Worm (Caenorhabditis elegans) whole organism, young adult: ENCODE results near the gene ttr-39.

Experiments used
- B0035.1 ChIP-seq: sonication (generic microtip); optimal IDR thresholded peaks from 2 replicates; lab custom pipeline; 2016; ENCODE audit warnings: missing genetic modification characterization, mild to moderate bottlenecking, missing compliant biosample characterization, missing genotype, missing genetic modification reagents
- F55B11.4 ChIP-seq: sonication (generic microtip); optimal IDR thresholded peaks from 2 replicates; lab custom pipeline; 2016; ENCODE audit warnings: missing compliant biosample characterization, missing genetic modification characterization, borderline replicate concordance; ENCODE audit not compliant: insufficient read depth
- F57A8.1 ChIP-seq: fragments of 200-800 bp; sonication (Bioruptor generic); optimal IDR thresholded peaks from 2 replicates; lab custom pipeline; 2018; ENCODE audit warnings: mild to moderate bottlenecking, missing genetic modification characterization, moderate library complexity, missing compliant biosample characterization
- Y53F4B.3 ChIP-seq: fragments of 200-800 bp; sonication (Bioruptor generic); IDR thresholded peaks from 2 replicates; pipeline ENCODE4 v1.3.6; 2022; ENCODE audit warnings: missing genetic modification reagents, missing genetic modification characterization, missing compliant biosample characterization
- atf-7 ChIP-seq: sonication (generic microtip); optimal IDR thresholded peaks from 2 replicates; lab custom pipeline; 2017; ENCODE audit warnings: mild to moderate bottlenecking, missing genetic modification characterization, missing compliant biosample characterization
- bed-1 ChIP-seq: fragments of 200-800 bp; sonication (Bioruptor generic); IDR thresholded peaks from 2 replicates; pipeline ENCODE4 v1.3.6; 2022; ENCODE audit warnings: missing genetic modification reagents, missing genetic modification characterization, missing compliant biosample characterization
- cebp-1 ChIP-seq, 2 experiments: fragments of 200-800 bp in 1 of 2; sonication (Bioruptor generic) in 1 of 2; sonication (generic microtip) in 1 of 2; IDR thresholded peaks in 1 of 2; optimal IDR thresholded peaks in 1 of 2; 2 replicates each; pipeline versions ENCODE4 v1.3.6 to Lab custom; 2017 to 2022; ENCODE audit warnings: missing compliant biosample characterization in 2 of 2, missing genetic modification characterization in 2 of 2, mild to moderate bottlenecking in 1 of 2, missing genetic modification reagents in 1 of 2, moderate library complexity in 1 of 2
- ceh-79 ChIP-seq: sonication (generic microtip); optimal IDR thresholded peaks from 2 replicates; lab custom pipeline; 2017; ENCODE audit warnings: mild to moderate bottlenecking, missing genetic modification characterization, missing compliant biosample characterization
- ceh-91 ChIP-seq: fragments of 200-800 bp; sonication (Bioruptor generic); IDR thresholded peaks from 2 replicates; pipeline ENCODE4 v1.3.6; 2022; ENCODE audit warnings: missing genetic modification reagents, missing genetic modification characterization, missing compliant biosample characterization
- chd-7 ChIP-seq: sonication (generic microtip); optimal IDR thresholded peaks from 2 replicates; lab custom pipeline; 2016; ENCODE audit warnings: mild to moderate bottlenecking, missing genetic modification characterization, moderate library complexity, missing compliant biosample characterization
- die-1 ChIP-seq: sonication (generic microtip); optimal IDR thresholded peaks from 2 replicates; lab custom pipeline; 2016; ENCODE audit warnings: missing genotype, mild to moderate bottlenecking, missing genetic modification characterization, missing compliant biosample characterization
- dpff-1 ChIP-seq: sonication (generic microtip); optimal IDR thresholded peaks from 2 replicates; lab custom pipeline; 2017; ENCODE audit warnings: mild to moderate bottlenecking, missing genetic modification characterization, missing compliant biosample characterization
- egl-18 ChIP-seq: fragments of 200-800 bp; sonication (Bioruptor generic); IDR thresholded peaks from 2 replicates; pipeline ENCODE4 v1.3.6; 2022; ENCODE audit warnings: missing genetic modification reagents, missing genetic modification characterization, missing compliant biosample characterization
- egrh-3 ChIP-seq: fragments of 200-800 bp; sonication (Bioruptor generic); IDR thresholded peaks from 2 replicates; pipeline ENCODE4 v1.3.6; 2022; ENCODE audit warnings: missing genetic modification reagents, missing genetic modification characterization, missing compliant biosample characterization
- gei-17 ChIP-seq: fragments of 200-800 bp; sonication (Bioruptor generic); optimal IDR thresholded peaks from 2 replicates; lab custom pipeline; 2018; ENCODE audit warnings: mild to moderate bottlenecking, missing genetic modification characterization, missing compliant biosample characterization
- him-1 ChIP-seq: sonication (generic microtip); optimal IDR thresholded peaks from 2 replicates; lab custom pipeline; 2016; ENCODE audit warnings: missing genotype, missing genetic modification reagents, missing genetic modification characterization, missing compliant biosample characterization
- hlh-12 ChIP-seq: sonication (generic microtip); optimal IDR thresholded peaks from 2 replicates; lab custom pipeline; 2016; ENCODE audit warnings: missing genetic modification characterization, missing compliant biosample characterization
- hrde-1 ChIP-seq: sonication (generic microtip); optimal IDR thresholded peaks from 2 replicates; lab custom pipeline; 2016; ENCODE audit warnings: missing genetic modification characterization, mild to moderate bottlenecking, missing compliant biosample characterization, moderate library complexity, missing genotype, missing genetic modification reagents, borderline replicate concordance
- let-607 ChIP-seq, 2 experiments: fragments of 200-800 bp in 1 of 2; sonication (Bioruptor generic) in 1 of 2; sonication (generic microtip) in 1 of 2; optimal IDR thresholded peaks; 2 replicates each; lab custom pipeline; 2016 to 2018; ENCODE audit warnings: mild to moderate bottlenecking in 2 of 2, missing compliant biosample characterization in 2 of 2, missing genetic modification characterization in 2 of 2, moderate library complexity in 2 of 2, missing genotype in 1 of 2
- lin-26 ChIP-seq: fragments of 200-800 bp; sonication (Bioruptor generic); IDR thresholded peaks from 2 replicates; pipeline ENCODE4 v1.3.6; 2022; ENCODE audit warnings: missing genetic modification reagents, missing genetic modification characterization, missing compliant biosample characterization
- lsl-1 ChIP-seq: fragments of 200-800 bp; sonication (Bioruptor generic); optimal IDR thresholded peaks from 2 replicates; lab custom pipeline; 2018; ENCODE audit warnings: mild to moderate bottlenecking, missing genetic modification characterization, moderate library complexity, missing compliant biosample characterization
- madf-6 ChIP-seq: fragments of 200-800 bp; sonication (Bioruptor generic); IDR thresholded peaks from 2 replicates; pipeline ENCODE4 v1.3.6; 2022; ENCODE audit warnings: missing genetic modification reagents, missing genetic modification characterization, missing compliant biosample characterization
- rcor-1 ChIP-seq: fragments of 200-800 bp; sonication (Bioruptor generic); IDR thresholded peaks from 2 replicates; pipeline ENCODE4 v1.3.6; 2022; ENCODE audit warnings: missing genetic modification reagents, missing genetic modification characterization, missing compliant biosample characterization
- rec-8 ChIP-seq, 2 experiments: sonication (generic microtip); optimal IDR thresholded peaks; 2 replicates each; lab custom pipeline; 2016; ENCODE audit warnings: mild to moderate bottlenecking in 2 of 2, missing genetic modification characterization in 2 of 2, missing genetic modification reagents in 2 of 2, missing genotype in 2 of 2, missing biosample characterization in 1 of 2, missing compliant biosample characterization in 1 of 2, moderate library complexity in 1 of 2
- rpc-1 ChIP-seq, 2 experiments: fragments of 150-350 bp in 1 of 2; sonication (generic microtip) in 1 of 2; optimal IDR thresholded peaks; 2 replicates each; lab custom pipeline; 2014 to 2018; ENCODE audit warnings: missing biosample characterization in 1 of 2, missing genetic modification characterization in 1 of 2, missing genetic modification reagents in 1 of 2, missing genotype in 1 of 2
- sdz-38 ChIP-seq: sonication (generic microtip); optimal IDR thresholded peaks from 2 replicates; lab custom pipeline; 2016; ENCODE audit warnings: missing genotype, missing genetic modification characterization, missing compliant biosample characterization
- sea-2 ChIP-seq: fragments of 200-800 bp; sonication (Bioruptor generic); IDR thresholded peaks from 2 replicates; pipeline ENCODE4 v1.3.6; 2022; ENCODE audit warnings: missing genetic modification characterization, missing compliant biosample characterization
- snpc-1.1 ChIP-seq: sonication (generic microtip); optimal IDR thresholded peaks from 2 replicates; lab custom pipeline; 2017; ENCODE audit warnings: missing genetic modification characterization, mild to moderate bottlenecking, missing compliant biosample characterization, antibody characterized with exemption, moderate library complexity, missing genotype, missing genetic modification reagents; ENCODE audit not compliant: insufficient read depth
- snpc-3.4 ChIP-seq: sonication (generic microtip); optimal IDR thresholded peaks from 2 replicates; lab custom pipeline; 2017; ENCODE audit warnings: missing genetic modification characterization, mild to moderate bottlenecking, missing compliant biosample characterization, antibody characterized with exemption, moderate library complexity, missing genotype, missing genetic modification reagents
- snpc-4 ChIP-seq, 5 experiments: fragments of 150-350 bp in 1 of 5; sonication (generic microtip) in 4 of 5; optimal IDR thresholded peaks; 2 replicates each; lab custom pipeline; 2014 to 2018; ENCODE audit warnings: missing genetic modification characterization in 5 of 5, missing biosample characterization in 3 of 5, antibody characterized with exemption in 2 of 5, mild to moderate bottlenecking in 2 of 5, missing compliant biosample characterization in 2 of 5, missing genotype in 2 of 5, moderate library complexity in 2 of 5, missing genetic modification reagents in 1 of 5
- somi-1 ChIP-seq: fragments of 200-800 bp; sonication (Bioruptor generic); optimal IDR thresholded peaks from 2 replicates; lab custom pipeline; 2018; ENCODE audit warnings: mild to moderate bottlenecking, missing genetic modification characterization, missing compliant biosample characterization
- tlf-1 ChIP-seq: fragments of 200-800 bp; sonication (Bioruptor generic); optimal IDR thresholded peaks from 2 replicates; lab custom pipeline; 2018; ENCODE audit warnings: mild to moderate bottlenecking, missing genetic modification characterization, missing compliant biosample characterization
- ztf-18 ChIP-seq: sonication (generic microtip); optimal IDR thresholded peaks from 2 replicates; lab custom pipeline; 2016; ENCODE audit warnings: missing genotype, mild to moderate bottlenecking, missing genetic modification characterization, missing compliant biosample characterization
- ztf-6 ChIP-seq: fragments of 200-800 bp; sonication (Bioruptor generic); IDR thresholded peaks from 2 replicates; pipeline ENCODE4 v1.3.6; 2022; ENCODE audit warnings: missing genetic modification reagents, missing genetic modification characterization, missing compliant biosample characterization

Gene ttr-39

ce11 chrIV:10128446-10128845 is 38.8 kb upstream of the ttr-39 start:
- 0 out of 2 replicates have a peak, but pooled peaks have one; percentile 53 for TF ChIP-seq lin-26 (GFP tag; lab: Robert Waterston, UW)
- no peak for TF ChIP-seq F57A8.1 (GFP tag; lab: Kevin White, UChicago)

ce11 chrIV:10126544-10126943 is 36.9 kb upstream of the ttr-39 start, which contains the start of gene ctf-18:
TSS of gene ctf-18 (minus strand) at chrIV:10126644.
- TF ChIP-seq hrde-1 (tag; lab: Kevin White, UChicago) (peak; percentile 31), Y53F4B.3 (GFP tag; lab: Robert Waterston, UW) (no peak), rec-8 (tag; optimal IDR thresholded peaks at IDR 0.05; lab: Kevin White, UChicago) (no peak), ztf-6 (GFP tag; lab: Robert Waterston, UW) (no peak), die-1 (no peak), rpc-1 (optimal IDR thresholded peaks at IDR 0.05; lab: Kevin White, UChicago) (no peak), rpc-1 (tag; optimal IDR thresholded peaks at IDR 0.05; lab: Kevin White, UChicago) (no peak), atf-7 (no peak), egrh-3 (GFP tag; lab: Robert Waterston, UW) (no peak), bed-1 (GFP tag; lab: Robert Waterston, UW) (no peak), madf-6 (GFP tag; lab: Robert Waterston, UW) (0 out of 2 replicates have a peak, but pooled peaks have one; percentile 16), him-1 (tag; lab: Kevin White, UChicago) (no peak), sea-2 (GFP tag; lab: Robert Waterston, UW) (no peak), rcor-1 (GFP tag; lab: Robert Waterston, UW) (no peak)

ce11 chrIV:10122205-10122604 is 32.5 kb upstream of the ttr-39 start, which contains the start of gene irld-21:
TSS of gene irld-21 (minus strand) at chrIV:10122305.
- TF ChIP-seq ztf-18 (tag; lab: Kevin White, UChicago) (no peak), let-607 (tag; optimal IDR thresholded peaks at IDR 0.05; lab: Kevin White, UChicago) (no peak), somi-1 (no peak), dpff-1 (tag; lab: Kevin White, UChicago) (no peak), cebp-1 (GFP tag; IDR thresholded peaks at IDR 0.05; lab: Robert Waterston, UW) (no peak), cebp-1 (tag; optimal IDR thresholded peaks at IDR 0.05; lab: Kevin White, UChicago) (no peak), ceh-91 (no peak), gei-17 (GFP tag; lab: Kevin White, UChicago) (no peak), sdz-38 (tag; lab: Kevin White, UChicago) (no peak), chd-7 (tag; lab: Kevin White, UChicago) (no peak), tlf-1 (GFP tag; lab: Kevin White, UChicago) (no peak), ceh-79 (tag; lab: Kevin White, UChicago) (no peak)

- TF ChIP-seq B0035.1 (tag; lab: Kevin White, UChicago), result no peak
- TF ChIP-seq hlh-12 (tag; lab: Kevin White, UChicago), result no peak
- TF ChIP-seq lsl-1 (GFP tag; lab: Kevin White, UChicago), result peak; percentile 17
- peak; percentile 72 for TF ChIP-seq snpc-4 (GFP tag; optimal IDR thresholded peaks at IDR 0.05; lab: Kevin White, UChicago)
- TF ChIP-seq snpc-4 (tag; optimal IDR thresholded peaks at IDR 0.05; lab: Kevin White, UChicago), result peak; percentile 53 to 91 (median 68)
- 0 out of 2 replicates have a peak, but pooled peaks have one; percentile 17 for TF ChIP-seq madf-6 (GFP tag; lab: Robert Waterston, UW)
- no peak for TF ChIP-seq egl-18 (GFP tag; lab: Robert Waterston, UW)
- TF ChIP-seq snpc-1.1, result peak; percentile 85
- peak; percentile 19 for TF ChIP-seq snpc-3.4 (tag; lab: Kevin White, UChicago)
- no peak for TF ChIP-seq F55B11.4 (tag; lab: Kevin White, UChicago)
These were observed 27.1 kb upstream of the ttr-39 start for ce11 chrIV:10116765-10117164.
